In genomic region chr2L:15504534-15504933, dm6 we compare ENCODE assay signal across 2 fruit fly cellular contexts.
TF ChIP-seq lines count a peak whose summit lies in the region.

No protein-coding gene starts in this region.

- peak; percentile 51 to 82 for TF ChIP-seq CTCF in S2 (optimal IDR thresholded peaks at IDR 0.05; lab: Kevin White, UChicago)
- peak; percentile 92 for TF ChIP-seq CTCF in whole organism, embryonic (GFP tag; optimal IDR thresholded peaks at IDR 0.05; lab: Kevin White, UChicago)

TF ChIP-seq in whole organism, embryonic, 481 proteins besides CTCF, POLR2A, EP300 and RAD21:
- TF ChIP-seq esg (GFP tag; conservative IDR thresholded peaks at IDR 0.05; lab: Robert Waterston, UW) (no peak), dati (GFP tag; IDR thresholded peaks at IDR 0.05; lab: Robert Waterston, UW) (no peak), CG10147 (GFP tag; optimal IDR thresholded peaks at IDR 0.05; lab: Kevin White, UChicago) (no peak), dimm (GFP tag; IDR thresholded peaks at IDR 0.05; lab: Robert Waterston, UW) (no peak), knrl (GFP tag; IDR thresholded peaks at IDR 0.05; lab: Robert Waterston, UW; ENCODE audit: partially characterized antibody) (peak; percentile 58), Nf-YC (tag; optimal IDR thresholded peaks at IDR 0.05; lab: Kevin White, UChicago) (no peak), CG10565 (GFP tag; optimal IDR thresholded peaks at IDR 0.05; lab: Kevin White, UChicago) (no peak), CG6813 (GFP tag; optimal IDR thresholded peaks at IDR 0.05; lab: Kevin White, UChicago) (no peak), Scr (GFP tag; IDR thresholded peaks at IDR 0.05; lab: Robert Waterston, UW; ENCODE audit: partially characterized antibody) (no peak; the same call in 1 of the 2 replicates), CG13123 (GFP tag; optimal IDR thresholded peaks at IDR 0.05; lab: Kevin White, UChicago) (no peak), Atf3 (GFP tag; optimal IDR thresholded peaks at IDR 0.05; lab: Kevin White, UChicago) (no peak), NC2α (GFP tag; optimal IDR thresholded peaks at IDR 0.05; lab: Kevin White, UChicago) (no peak), CG14965 (GFP tag; optimal IDR thresholded peaks at IDR 0.05; lab: Kevin White, UChicago; ENCODE audit: borderline replicate concordance) (no peak), CG4424 (GFP tag; optimal IDR thresholded peaks at IDR 0.05; lab: Kevin White, UChicago) (no peak), aop (GFP tag; IDR thresholded peaks at IDR 0.05; lab: Robert Waterston, UW) (no peak), CG1647 (GFP tag; optimal IDR thresholded peaks at IDR 0.05; lab: Kevin White, UChicago) (no peak), pan (optimal IDR thresholded peaks at IDR 0.05; lab: Kevin White, UChicago) (no peak), pan (GFP tag; optimal IDR thresholded peaks at IDR 0.05 in 1 of 2, IDR thresholded peaks at IDR 0.05 in 1 of 2) (no peak), MESR4 (GFP tag; optimal IDR thresholded peaks at IDR 0.05; lab: Kevin White, UChicago) (no peak), CHES-1-like (GFP tag; optimal IDR thresholded peaks at IDR 0.05; lab: Kevin White, UChicago) (no peak), vfl (GFP tag; optimal IDR thresholded peaks at IDR 0.05; lab: Kevin White, UChicago) (no peak), CG8089 (GFP tag; optimal IDR thresholded peaks at IDR 0.05; lab: Kevin White, UChicago) (no peak), fd64A (GFP tag; optimal IDR thresholded peaks at IDR 0.05; lab: Kevin White, UChicago) (no peak), Opbp (GFP tag; IDR thresholded peaks at IDR 0.05; lab: Robert Waterston, UW; ENCODE audit: partially characterized antibody) (peak; percentile 24; the same call in 1 of the 3 replicates), Dfd (GFP tag; optimal IDR thresholded peaks at IDR 0.05; lab: Kevin White, UChicago) (no peak), HLH4C (GFP tag; IDR thresholded peaks at IDR 0.05; lab: Robert Waterston, UW; ENCODE audit: partially characterized antibody) (0 out of 3 replicates have a peak, but pooled peaks have one; percentile 16), CrebB (tag; optimal IDR thresholded peaks at IDR 0.05; lab: Kevin White, UChicago) (no peak), grn (GFP tag; optimal IDR thresholded peaks at IDR 0.05; lab: Kevin White, UChicago) (no peak), CG16863 (GFP tag; optimal IDR thresholded peaks at IDR 0.05; lab: Kevin White, UChicago) (no peak), fru (optimal IDR thresholded peaks at IDR 0.05; lab: Kevin White, UChicago) (no peak), Ssrp (tag; optimal IDR thresholded peaks at IDR 0.05; lab: Kevin White, UChicago) (no peak), mirr (GFP tag; optimal IDR thresholded peaks at IDR 0.05; lab: Kevin White, UChicago) (no peak), cato (GFP tag; optimal IDR thresholded peaks at IDR 0.05; lab: Kevin White, UChicago; ENCODE audit: borderline replicate concordance) (no peak), CG18619 (GFP tag; optimal IDR thresholded peaks at IDR 0.05; lab: Kevin White, UChicago) (no peak), Lim3 (GFP tag; IDR thresholded peaks at IDR 0.05; lab: Robert Waterston, UW) (no peak), stwl (tag; optimal IDR thresholded peaks at IDR 0.05; lab: Kevin White, UChicago) (peak; percentile 57), H15 (GFP tag; IDR thresholded peaks at IDR 0.05; lab: Robert Waterston, UW) (no peak), sna (GFP tag; IDR thresholded peaks at IDR 0.05; lab: Robert Waterston, UW; ENCODE audit: partially characterized antibody) (no peak), CG12071 (GFP tag; optimal IDR thresholded peaks at IDR 0.05; lab: Kevin White, UChicago) (no peak), CG18476 (GFP tag; optimal IDR thresholded peaks at IDR 0.05; lab: Kevin White, UChicago) (no peak), bigmax (GFP tag; optimal IDR thresholded peaks at IDR 0.05; lab: Kevin White, UChicago) (no peak), stc (GFP tag; IDR thresholded peaks at IDR 0.05; lab: Robert Waterston, UW) (no peak), CG12769 (tag; optimal IDR thresholded peaks at IDR 0.05; lab: Kevin White, UChicago) (no peak), CG10462 (GFP tag; optimal IDR thresholded peaks at IDR 0.05; lab: Kevin White, UChicago) (no peak), CG6791 (GFP tag; IDR thresholded peaks at IDR 0.05; lab: Robert Waterston, UW; ENCODE audit: partially characterized antibody) (peak; percentile 36; the same call in 2 of the 3 replicates), CG11247 (GFP tag; IDR thresholded peaks at IDR 0.05; lab: Robert Waterston, UW) (no peak), E2f2 (GFP tag; IDR thresholded peaks at IDR 0.05; lab: Robert Waterston, UW) (peak; percentile 69), CG4328 (GFP tag; optimal IDR thresholded peaks at IDR 0.05; lab: Kevin White, UChicago) (no peak), CG2199 (GFP tag; IDR thresholded peaks at IDR 0.05; lab: Robert Waterston, UW) (no peak), nerfin-1 (tag; optimal IDR thresholded peaks at IDR 0.05; lab: Kevin White, UChicago) (no peak), Dp (GFP tag; optimal IDR thresholded peaks at IDR 0.05; lab: Kevin White, UChicago) (peak; percentile 45), salm (tag; optimal IDR thresholded peaks at IDR 0.05; lab: Kevin White, UChicago) (no peak), Dbx (GFP tag; IDR thresholded peaks at IDR 0.05; lab: Robert Waterston, UW) (no peak), Sry-δ (GFP tag; optimal IDR thresholded peaks at IDR 0.05; lab: Kevin White, UChicago) (no peak), nmo (GFP tag; optimal IDR thresholded peaks at IDR 0.05; lab: Kevin White, UChicago) (no peak), CG2116 (GFP tag; optimal IDR thresholded peaks at IDR 0.05; lab: Kevin White, UChicago) (no peak), CG17359 (tag; optimal IDR thresholded peaks at IDR 0.05; lab: Kevin White, UChicago) (no peak), HLH54F (GFP tag; optimal IDR thresholded peaks at IDR 0.05; lab: Kevin White, UChicago) (no peak), Tbp (GFP tag; optimal IDR thresholded peaks at IDR 0.05; lab: Kevin White, UChicago) (no peak), CG12299 (tag; optimal IDR thresholded peaks at IDR 0.05; lab: Kevin White, UChicago) (no peak), chinmo (GFP tag; IDR thresholded peaks at IDR 0.05; lab: Robert Waterston, UW; ENCODE audit: partially characterized antibody) (no peak), exex (tag; optimal IDR thresholded peaks at IDR 0.05; lab: Kevin White, UChicago) (no peak), ttk (GFP tag; IDR thresholded peaks at IDR 0.05; lab: Robert Waterston, UW) (no peak), CG3407 (GFP tag; optimal IDR thresholded peaks at IDR 0.05; lab: Kevin White, UChicago) (no peak), CG9437 (GFP tag; optimal IDR thresholded peaks at IDR 0.05; lab: Kevin White, UChicago) (no peak), amos (GFP tag; IDR thresholded peaks at IDR 0.05; lab: Robert Waterston, UW; ENCODE audit: partially characterized antibody) (peak; percentile 63), Rfx (GFP tag; IDR thresholded peaks at IDR 0.05; lab: Robert Waterston, UW) (no peak), ranshi (GFP tag; IDR thresholded peaks at IDR 0.05; lab: Robert Waterston, UW) (no peak), nau (GFP tag; optimal IDR thresholded peaks at IDR 0.05; lab: Kevin White, UChicago) (no peak), CG16813 (GFP tag; IDR thresholded peaks at IDR 0.05; lab: Robert Waterston, UW; ENCODE audit: partially characterized antibody) (peak; percentile 17; the same call in 1 of the 3 replicates), twi (tag; optimal IDR thresholded peaks at IDR 0.05; lab: Kevin White, UChicago) (no peak), CG42726 (GFP tag; IDR thresholded peaks at IDR 0.05; lab: Robert Waterston, UW; ENCODE audit: partially characterized antibody) (peak; percentile 11; the same call in 1 of the 2 replicates), Atf-2 (GFP tag; optimal IDR thresholded peaks at IDR 0.05; lab: Kevin White, UChicago) (no peak), eve (GFP tag; optimal IDR thresholded peaks at IDR 0.05; lab: Kevin White, UChicago) (no peak), PHDP (tag; optimal IDR thresholded peaks at IDR 0.05; lab: Kevin White, UChicago) (no peak), Sry-β (GFP tag; optimal IDR thresholded peaks at IDR 0.05; lab: Kevin White, UChicago) (no peak), CG6175 (GFP tag; IDR thresholded peaks at IDR 0.05; lab: Robert Waterston, UW) (no peak), CG4854 (GFP tag; optimal IDR thresholded peaks at IDR 0.05; lab: Kevin White, UChicago) (no peak), pnt (GFP tag; optimal IDR thresholded peaks at IDR 0.05; lab: Kevin White, UChicago) (no peak), CG6854 (GFP tag; optimal IDR thresholded peaks at IDR 0.05; lab: Kevin White, UChicago) (no peak), Hmx (GFP tag; optimal IDR thresholded peaks at IDR 0.05; lab: Kevin White, UChicago) (no peak), ara (GFP tag; IDR thresholded peaks at IDR 0.05; lab: Robert Waterston, UW) (no peak), odd (GFP tag; optimal IDR thresholded peaks at IDR 0.05; lab: Kevin White, UChicago) (no peak), vnd (GFP tag; IDR thresholded peaks at IDR 0.05; lab: Robert Waterston, UW; ENCODE audit: partially characterized antibody) (0 out of 3 replicates have a peak, but pooled peaks have one; percentile 29), CG15269 (tag; optimal IDR thresholded peaks at IDR 0.05; lab: Kevin White, UChicago) (no peak), sim (GFP tag; IDR thresholded peaks at IDR 0.05; lab: Robert Waterston, UW) (no peak), Oaz (GFP tag; IDR thresholded peaks at IDR 0.05; lab: Robert Waterston, UW) (no peak), Awh (GFP tag; IDR thresholded peaks at IDR 0.05; lab: Robert Waterston, UW) (no peak), CG14050 (GFP tag; IDR thresholded peaks at IDR 0.05; lab: Robert Waterston, UW) (no peak), Bgb (GFP tag; IDR thresholded peaks at IDR 0.05; lab: Robert Waterston, UW; ENCODE audit: partially characterized antibody) (peak; percentile 68; the same call in 1 of the 2 replicates), CoRest (tag; optimal IDR thresholded peaks at IDR 0.05; lab: Kevin White, UChicago) (no peak)
